Worm (Caenorhabditis elegans) whole organism, late embryonic: ENCODE measurements around the gene ceh-88.

Experiments
- C08G9.2 ChIP-seq: sonication (generic microtip); optimal IDR thresholded peaks from 2 replicates; lab custom pipeline; 2016; ENCODE audit warnings: mild to moderate bottlenecking, missing genetic modification characterization, moderate library complexity, missing compliant biosample characterization
- C38D4.7 ChIP-seq: fragments of 200-800 bp; sonication (Bioruptor generic); optimal IDR thresholded peaks from 2 replicates; lab custom pipeline; 2018; ENCODE audit warnings: mild to moderate bottlenecking, missing genetic modification characterization, moderate library complexity, missing compliant biosample characterization
- K02D7.2 ChIP-seq: sonication (generic microtip); optimal IDR thresholded peaks from 2 replicates; lab custom pipeline; 2017; ENCODE audit warnings: mild to moderate bottlenecking, missing genetic modification characterization, missing compliant biosample characterization
- T23F11.4 ChIP-seq: fragments of 200-800 bp; sonication (Bioruptor generic); optimal IDR thresholded peaks from 2 replicates; lab custom pipeline; 2018; ENCODE audit warnings: mild to moderate bottlenecking, missing genetic modification characterization, missing compliant biosample characterization
- Y22D7AL.16 ChIP-seq: sonication (generic microtip); optimal IDR thresholded peaks from 2 replicates; lab custom pipeline; 2016; ENCODE audit warnings: missing genetic modification characterization, missing compliant biosample characterization
- ahr-1 ChIP-seq: sonication (generic microtip); optimal IDR thresholded peaks from 2 replicates; lab custom pipeline; 2016; ENCODE audit warnings: missing genetic modification characterization, missing compliant biosample characterization
- ama-1 ChIP-seq: fragments of 150-350 bp; optimal IDR thresholded peaks from 2 replicates; lab custom pipeline; 2014
- ceh-18 ChIP-seq: sonication (generic microtip); optimal IDR thresholded peaks from 2 replicates; lab custom pipeline; 2016; ENCODE audit warnings: missing genetic modification characterization, missing compliant biosample characterization
- ceh-19 ChIP-seq: fragments of 200-800 bp; sonication (Bioruptor generic); optimal IDR thresholded peaks from 2 replicates; lab custom pipeline; 2018; ENCODE audit warnings: mild to moderate bottlenecking, missing genetic modification characterization, missing compliant biosample characterization
- ceh-2 ChIP-seq: sonication (generic microtip); optimal IDR thresholded peaks from 2 replicates; lab custom pipeline; 2016; ENCODE audit warnings: missing genotype, missing genetic modification characterization, missing compliant biosample characterization
- ceh-22 ChIP-seq: sonication (generic microtip); optimal IDR thresholded peaks from 2 replicates; lab custom pipeline; 2017; ENCODE audit warnings: missing biosample characterization, missing genetic modification characterization
- ceh-24 ChIP-seq: sonication (generic microtip); optimal IDR thresholded peaks from 2 replicates; lab custom pipeline; 2016; ENCODE audit warnings: mild to moderate bottlenecking, missing genetic modification characterization, missing compliant biosample characterization
- ceh-30 ChIP-seq: fragments of 150-350 bp; optimal IDR thresholded peaks from 2 replicates; lab custom pipeline; 2014; ENCODE audit warnings: missing biosample characterization, missing genetic modification characterization
- ceh-31 ChIP-seq: sonication (generic microtip); optimal IDR thresholded peaks from 2 replicates; lab custom pipeline; 2016; ENCODE audit warnings: missing genetic modification characterization, missing compliant biosample characterization
- ceh-45 ChIP-seq: fragments of 200-800 bp; sonication (Bioruptor generic); IDR thresholded peaks from 2 replicates; pipeline ENCODE4 v1.3.6; 2022; ENCODE audit warnings: missing genetic modification reagents, missing genetic modification characterization, missing compliant biosample characterization
- ceh-48 ChIP-seq: sonication (generic microtip); optimal IDR thresholded peaks from 2 replicates; lab custom pipeline; 2016; ENCODE audit warnings: missing genetic modification characterization, inconsistent platforms, missing compliant biosample characterization
- ceh-6 ChIP-seq: fragments of 200-800 bp; sonication (Bioruptor generic); optimal IDR thresholded peaks from 2 replicates; lab custom pipeline; 2018; ENCODE audit warnings: mild to moderate bottlenecking, missing genetic modification characterization, missing compliant biosample characterization
- elt-2 ChIP-seq: sonication (generic microtip); optimal IDR thresholded peaks from 2 replicates; lab custom pipeline; 2016; ENCODE audit warnings: missing genetic modification reagents, missing genetic modification characterization, missing compliant biosample characterization
- elt-4 ChIP-seq: sonication (generic microtip); optimal IDR thresholded peaks from 2 replicates; lab custom pipeline; 2016; ENCODE audit warnings: missing genetic modification characterization, missing compliant biosample characterization
- ets-4 ChIP-seq: sonication (generic microtip); optimal IDR thresholded peaks from 2 replicates; lab custom pipeline; 2016; ENCODE audit warnings: missing genetic modification characterization, missing compliant biosample characterization
- eyg-1 ChIP-seq: sonication (generic microtip); optimal IDR thresholded peaks from 2 replicates; lab custom pipeline; 2016; ENCODE audit warnings: missing genotype, missing genetic modification characterization, missing compliant biosample characterization
- fax-1 ChIP-seq: sonication (generic microtip); optimal IDR thresholded peaks from 2 replicates; lab custom pipeline; 2016; ENCODE audit warnings: missing genotype, missing genetic modification characterization, missing compliant biosample characterization
- fkh-10 ChIP-seq: fragments of 150-350 bp; optimal IDR thresholded peaks from 2 replicates; lab custom pipeline; 2014; ENCODE audit warnings: missing biosample characterization, missing genetic modification reagents, missing genetic modification characterization
- hlh-13 ChIP-seq: fragments of 200-800 bp; sonication (Bioruptor generic); optimal IDR thresholded peaks from 2 replicates; lab custom pipeline; 2018; ENCODE audit warnings: mild to moderate bottlenecking, missing genetic modification characterization, missing compliant biosample characterization
- hlh-15 ChIP-seq: sonication (generic microtip); optimal IDR thresholded peaks from 2 replicates; lab custom pipeline; 2016; ENCODE audit warnings: missing genetic modification characterization, missing compliant biosample characterization
- hlh-8 ChIP-seq: sonication (generic microtip); optimal IDR thresholded peaks from 2 replicates; lab custom pipeline; 2016; ENCODE audit warnings: missing genotype, missing genetic modification characterization, missing compliant biosample characterization
- madf-2 ChIP-seq: sonication (generic microtip); optimal IDR thresholded peaks from 2 replicates; lab custom pipeline; 2017; ENCODE audit warnings: missing genetic modification characterization, missing compliant biosample characterization
- nhr-11 ChIP-seq: fragments of 150-350 bp; optimal IDR thresholded peaks from 2 replicates; lab custom pipeline; 2014; ENCODE audit warnings: missing biosample characterization, missing genetic modification characterization
- pat-9 ChIP-seq: fragments of 200-800 bp; sonication (Bioruptor generic); optimal IDR thresholded peaks from 2 replicates; lab custom pipeline; 2018; ENCODE audit warnings: mild to moderate bottlenecking, missing genetic modification characterization, moderate library complexity, missing compliant biosample characterization
- pha-4 ChIP-seq: fragments of 150-350 bp; optimal IDR thresholded peaks from 2 replicates; lab custom pipeline; 2018; ENCODE audit warnings: missing biosample characterization, missing genetic modification reagents, missing genetic modification characterization
- pqm-1 ChIP-seq: sonication (generic microtip); optimal IDR thresholded peaks from 2 replicates; lab custom pipeline; 2016; ENCODE audit warnings: missing genetic modification characterization, missing compliant biosample characterization
- pros-1 ChIP-seq: fragments of 150-350 bp; optimal IDR thresholded peaks from 2 replicates; lab custom pipeline; 2014; ENCODE audit warnings: missing biosample characterization, missing genetic modification reagents, missing genetic modification characterization
- ref-2 ChIP-seq: sonication (generic microtip); optimal IDR thresholded peaks from 2 replicates; lab custom pipeline; 2016; ENCODE audit warnings: missing genetic modification characterization, missing compliant biosample characterization
- rnt-1 ChIP-seq: sonication (generic microtip); optimal IDR thresholded peaks from 2 replicates; lab custom pipeline; 2016; ENCODE audit warnings: missing genetic modification characterization, missing compliant biosample characterization
- sdc-2 ChIP-seq: sonication (generic microtip); optimal IDR thresholded peaks from 2 replicates; lab custom pipeline; 2016; ENCODE audit warnings: missing genotype, missing genetic modification characterization, missing compliant biosample characterization
- sox-2 ChIP-seq: fragments of 200-800 bp; sonication (Bioruptor generic); IDR thresholded peaks from 2 replicates; pipeline ENCODE4 v1.3.6; 2022; ENCODE audit warnings: missing genetic modification reagents, missing genetic modification characterization, missing compliant biosample characterization
- syd-9 ChIP-seq: sonication (generic microtip); optimal IDR thresholded peaks from 2 replicates; lab custom pipeline; 2016; ENCODE audit warnings: mild to moderate bottlenecking, missing genetic modification characterization, moderate library complexity, missing compliant biosample characterization
- tbx-2 ChIP-seq: sonication (generic microtip); optimal IDR thresholded peaks from 2 replicates; lab custom pipeline; 2016; ENCODE audit warnings: missing genetic modification characterization, missing compliant biosample characterization
- ttx-3 ChIP-seq: sonication (generic microtip); optimal IDR thresholded peaks from 2 replicates; lab custom pipeline; 2016; ENCODE audit warnings: missing genetic modification reagents, missing genetic modification characterization, missing compliant biosample characterization
- unc-42 ChIP-seq: sonication (generic microtip); optimal IDR thresholded peaks from 2 replicates; lab custom pipeline; 2016; ENCODE audit warnings: missing genotype, missing genetic modification characterization, missing compliant biosample characterization
- unc-55 ChIP-seq: sonication (generic microtip); optimal IDR thresholded peaks from 2 replicates; lab custom pipeline; 2017; ENCODE audit warnings: missing biosample characterization, missing genetic modification reagents, missing genetic modification characterization
- unc-86 ChIP-seq: sonication (generic microtip); optimal IDR thresholded peaks from 2 replicates; lab custom pipeline; 2016; ENCODE audit warnings: missing genetic modification characterization, missing compliant biosample characterization
- ztf-16 ChIP-seq: sonication (generic microtip); optimal IDR thresholded peaks from 2 replicates; lab custom pipeline; 2017; ENCODE audit warnings: missing genetic modification characterization, missing compliant biosample characterization

ceh-88 gene

DNA sequence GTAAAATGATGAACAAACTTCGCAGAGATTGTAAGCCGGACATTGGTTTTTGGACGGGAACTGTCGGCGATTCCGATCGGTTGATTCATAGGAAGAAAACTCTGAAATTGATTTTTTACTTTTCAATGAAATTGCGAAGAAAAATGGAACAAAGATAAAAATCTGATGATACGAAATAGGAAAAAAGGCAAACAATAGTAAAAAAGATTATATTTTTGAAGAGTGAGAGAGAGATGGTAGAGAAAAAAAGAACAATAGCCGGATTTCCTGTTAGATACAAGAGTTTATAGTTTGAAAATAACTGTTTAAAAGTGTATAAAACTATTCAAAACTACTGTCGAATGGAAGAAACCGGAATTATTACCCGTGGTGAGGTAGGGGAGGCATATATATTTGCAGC, 44.9 kb upstream of the ceh-88 start, which contains the start of gene nra-1:
TSS of gene nra-1 (minus strand) at position 101 of the 400 bp plus-strand sequence.
- no peak for TF ChIP-seq ceh-24 (tag; lab: Kevin White, UChicago)
- no peak for TF ChIP-seq K02D7.2 (tag; lab: Kevin White, UChicago)
- TF ChIP-seq ceh-45 (GFP tag; lab: Robert Waterston, UW), result no peak
- TF ChIP-seq ceh-48, result no peak
- TF ChIP-seq T23F11.4 (GFP tag; lab: Kevin White, UChicago), result no peak
- TF ChIP-seq ceh-6 (GFP tag; lab: Kevin White, UChicago), result no peak
- TF ChIP-seq ceh-30 (tag; lab: Kevin White, UChicago), result no peak
- no peak for TF ChIP-seq pros-1
- no peak for TF ChIP-seq C38D4.7 (GFP tag; lab: Kevin White, UChicago)

DNA sequence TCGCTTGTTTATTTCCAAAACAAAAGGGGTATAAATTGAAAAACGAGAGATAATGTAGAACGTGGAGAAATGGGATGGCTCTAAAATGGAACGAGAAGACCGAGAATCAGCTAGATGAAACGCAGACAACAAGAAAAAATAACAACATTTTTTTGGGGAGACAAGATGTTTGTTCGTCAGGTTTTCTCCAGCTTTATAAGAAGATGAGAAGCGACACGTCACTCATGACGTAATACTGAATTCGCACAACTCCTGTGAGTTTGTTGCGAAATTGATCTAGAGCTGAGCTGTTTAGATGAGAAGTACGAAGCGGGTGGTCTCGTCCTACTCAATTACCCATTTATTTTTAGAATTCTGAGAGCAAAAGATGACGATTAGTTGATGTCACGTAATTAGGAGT, 43.7 kb upstream of the ceh-88 start:
- TF ChIP-seq ceh-24 (tag; lab: Kevin White, UChicago) (no peak), fax-1 (no peak), ceh-19 (GFP tag; lab: Kevin White, UChicago) (no peak), madf-2 (tag; lab: Kevin White, UChicago) (no peak), unc-42 (tag; lab: Kevin White, UChicago) (peak; percentile 17), pqm-1 (no peak)
- TF ChIP-seq, all 69 proteins: peak for 1

DNA sequence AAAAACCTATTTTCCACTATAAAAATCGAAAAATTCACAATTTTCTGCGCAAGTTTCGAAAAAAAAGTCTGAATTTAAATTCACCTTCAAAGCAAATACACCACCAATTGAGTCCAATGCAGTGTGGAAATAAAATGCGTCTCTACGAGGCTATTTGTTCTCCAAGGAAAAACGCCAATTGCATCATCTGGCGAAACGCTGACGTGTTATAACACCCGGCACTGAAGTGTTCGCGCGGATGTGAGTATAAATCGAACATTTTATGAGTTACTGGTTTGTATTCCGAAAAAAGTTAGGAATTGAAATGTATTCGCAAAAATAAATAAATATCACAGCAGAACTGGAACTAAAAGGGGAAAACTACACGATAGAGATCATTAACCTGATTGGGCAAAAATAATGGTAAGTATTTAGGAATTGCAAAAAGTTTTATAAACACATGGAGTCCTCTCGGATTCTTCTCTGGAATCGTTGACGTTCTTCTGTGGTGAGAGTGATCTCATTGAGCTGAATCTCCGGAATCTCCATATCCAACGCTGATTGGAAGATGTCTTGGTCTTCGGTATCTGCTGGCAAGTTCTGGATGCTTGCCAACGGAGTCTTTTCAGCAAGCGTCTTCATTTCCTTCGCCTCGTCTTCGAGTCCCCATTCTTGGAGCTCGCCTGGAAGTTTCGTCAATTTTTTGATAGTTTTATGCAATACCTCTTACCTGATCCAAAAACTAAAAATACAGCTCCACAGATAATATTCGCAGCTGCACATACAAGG, 40.9 kb upstream of the ceh-88 start, which contains the start of gene zipt-7.1:
TSS of gene zipt-7.1 (minus strand) at position 232 of the 768 bp plus-strand sequence.
- TF ChIP-seq pat-9 (no peak), ceh-18 (tag; lab: Kevin White, UChicago) (no peak), fkh-10 (GFP tag; lab: Kevin White, UChicago) (no peak), pha-4 (no peak), syd-9 (no peak), fax-1 (no peak), ztf-16 (tag; lab: Kevin White, UChicago) (no peak), nhr-11 (tag; lab: Kevin White, UChicago) (no peak), ceh-2 (tag; lab: Kevin White, UChicago) (no peak), pros-1 (no peak), hlh-15 (no peak), Y22D7AL.16 (no peak), sox-2 (GFP tag; lab: Robert Waterston, UW) (no peak), rnt-1 (tag; lab: Kevin White, UChicago) (no peak), pqm-1 (no peak), unc-55 (GFP tag; lab: Kevin White, UChicago) (no peak), ceh-6 (GFP tag; lab: Kevin White, UChicago) (no peak), ahr-1 (tag; lab: Kevin White, UChicago) (no peak), ama-1 (lab: Kevin White, UChicago) (no peak), ceh-22 (tag; lab: Kevin White, UChicago) (no peak)
- TF ChIP-seq, all 69 proteins: peak for 0

DNA sequence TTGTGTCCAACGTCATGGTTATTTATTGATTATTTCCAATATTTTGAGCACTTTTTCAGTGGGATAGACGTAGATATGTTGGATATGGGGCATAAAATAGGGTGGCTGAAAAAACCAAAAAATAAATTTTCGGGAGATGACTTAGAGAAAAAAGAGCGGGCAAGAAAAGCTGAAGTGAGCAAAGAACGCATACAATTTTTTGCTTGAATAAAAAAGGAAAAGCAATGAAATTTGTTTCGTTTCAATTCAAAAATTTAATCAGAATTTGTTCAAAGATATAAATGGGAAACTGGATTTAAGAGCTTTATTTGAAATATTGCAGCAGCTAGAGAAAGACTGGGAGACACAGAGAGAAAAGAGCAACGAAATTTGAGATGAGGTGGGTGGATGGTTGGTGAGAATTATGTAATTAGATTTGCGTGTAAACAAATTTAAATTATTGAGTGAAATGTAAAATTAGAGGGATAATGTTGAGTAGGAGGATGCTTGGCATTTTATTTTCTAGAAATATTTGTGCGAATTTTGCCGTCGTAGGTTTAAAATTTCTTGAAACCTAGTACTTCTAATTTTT, 37.3 kb upstream of the ceh-88 start, which contains the start of the genes T28F3.11 and slc-17.4:
TSS of gene T28F3.11 (minus strand) at position 51 of the 571 bp plus-strand sequence.
TSS of gene slc-17.4 (minus strand) at position 105 of the 571 bp plus-strand sequence.
- TF ChIP-seq unc-42 (tag; lab: Kevin White, UChicago), result peak; percentile 72
- TF ChIP-seq ceh-19 (GFP tag; lab: Kevin White, UChicago), result no peak

DNA sequence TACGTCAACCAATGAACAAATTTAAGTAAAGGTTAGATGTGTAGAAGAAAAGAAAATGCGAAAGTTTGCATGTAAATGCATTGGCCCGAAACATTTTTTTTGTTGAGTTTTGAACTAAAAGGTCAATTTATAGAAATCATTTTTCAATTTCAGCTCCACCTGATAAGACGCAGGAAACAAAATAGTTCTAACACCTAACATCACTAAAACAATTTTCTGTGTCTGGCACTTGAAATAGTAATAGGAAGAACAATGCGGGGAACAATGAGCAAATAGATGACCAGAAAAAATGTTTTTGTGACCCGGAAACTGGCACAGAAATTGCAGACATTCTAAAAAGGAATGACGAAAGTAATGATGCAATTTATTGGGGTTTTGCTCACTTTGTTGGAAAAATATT, 36.6 kb upstream of the ceh-88 start:
- no peak for TF ChIP-seq hlh-13 (GFP tag; lab: Kevin White, UChicago)
- no peak for TF ChIP-seq hlh-15
- TF ChIP-seq ttx-3, result no peak
- no peak for TF ChIP-seq ref-2 (tag; lab: Kevin White, UChicago)
- no peak for TF ChIP-seq ceh-19 (GFP tag; lab: Kevin White, UChicago)
- no peak for TF ChIP-seq unc-42 (tag; lab: Kevin White, UChicago)
- TF ChIP-seq tbx-2 (tag; lab: Kevin White, UChicago), result no peak
- TF ChIP-seq elt-4, result no peak
- TF ChIP-seq C08G9.2 (tag; lab: Kevin White, UChicago), result no peak
- TF ChIP-seq ets-4 (tag; lab: Kevin White, UChicago), result no peak
- TF ChIP-seq hlh-8 (tag; lab: Kevin White, UChicago), result no peak
- TF ChIP-seq K02D7.2 (tag; lab: Kevin White, UChicago), result no peak
- TF ChIP-seq fkh-10 (GFP tag; lab: Kevin White, UChicago), result no peak
- no peak for TF ChIP-seq sdc-2
- no peak for TF ChIP-seq elt-2 (tag; lab: Kevin White, UChicago)
- no peak for TF ChIP-seq ceh-31
- no peak for TF ChIP-seq unc-86 (tag; lab: Kevin White, UChicago)
- TF ChIP-seq eyg-1 (tag; lab: Kevin White, UChicago), result no peak
